Worm (Caenorhabditis elegans): ENCODE measurements around the gene lpr-4.

DNA sequence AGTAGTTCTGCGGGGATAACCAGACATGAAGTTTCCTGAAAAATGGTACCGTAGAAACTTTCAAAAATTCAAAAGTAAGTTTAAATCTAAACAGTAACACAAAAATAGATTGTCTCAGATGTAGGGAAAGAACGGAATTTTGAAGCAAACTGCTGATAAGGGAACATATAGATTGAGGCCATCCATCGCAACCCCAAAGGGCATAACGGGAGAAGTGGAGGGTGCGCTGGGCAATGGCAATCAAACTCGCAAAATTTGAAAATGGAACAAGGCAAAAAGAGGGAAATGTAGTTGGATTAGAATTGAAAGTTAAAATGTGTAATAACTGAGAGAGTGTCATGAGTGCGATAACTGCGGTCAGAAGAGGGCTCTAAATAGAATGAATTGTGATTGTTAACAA is 38.2 kb downstream of the lpr-4 start:
- TF ChIP-seq ztf-11 (tag; optimal IDR thresholded peaks at IDR 0.05) (no peak), snpc-4 (tag; optimal IDR thresholded peaks at IDR 0.05) (no peak), nhr-237 (tag; optimal IDR thresholded peaks at IDR 0.05) (no peak), lin-13 (tag; optimal IDR thresholded peaks at IDR 0.05) (no peak), unc-62 (GFP tag; optimal IDR thresholded peaks at IDR 0.05) (no peak), nhr-12 (tag; optimal IDR thresholded peaks at IDR 0.05) (no peak), unc-120 (tag; optimal IDR thresholded peaks at IDR 0.05; ENCODE audit: poor library complexity, severe bottlenecking) (no peak), ces-1 (GFP tag; optimal IDR thresholded peaks at IDR 0.05) (no peak), mls-2 (tag; optimal IDR thresholded peaks at IDR 0.05) (no peak), bed-3 (GFP tag; optimal IDR thresholded peaks at IDR 0.05) (no peak), ham-2 (GFP tag; optimal IDR thresholded peaks at IDR 0.05) (no peak), nhr-76 (tag; optimal IDR thresholded peaks at IDR 0.05) (no peak), elt-1 (tag; optimal IDR thresholded peaks at IDR 0.05; ENCODE audit: borderline replicate concordance, insufficient read depth) (no peak), lsy-2 (tag; optimal IDR thresholded peaks at IDR 0.05) (no peak)

Measured in whole organism, mixed stage, embryonic.